Fruit fly (Drosophila melanogaster): ENCODE measurements around the gene TwdlP.

- TF ChIP-seq ttk (optimal IDR thresholded peaks at IDR 0.05) (no peak), h (optimal IDR thresholded peaks at IDR 0.05) (no peak), psq (optimal IDR thresholded peaks at IDR 0.05) (no peak), insv (optimal IDR thresholded peaks at IDR 0.05) (no peak)
Observed at dm6 chr3R:26631334-26631919, 10.3 kb upstream of the TwdlP start, which contains the start of gene TwdlN.

All from Kc167 (cell line).